Worm (Caenorhabditis elegans): ENCODE measurements around the gene R10H10.3.

R10H10.3 gene

ce11 chrIV:10409377-10409776, 21.1 kb downstream of the R10H10.3 start, which contains the start of gene rfk-1:
TSS of gene rfk-1 (minus strand) at chrIV:10409477.
- no peak for TF ChIP-seq K09A11.1 (tag; optimal IDR thresholded peaks at IDR 0.05; ENCODE audit: insufficient read depth)
- no peak for TF ChIP-seq tbx-7 (tag; optimal IDR thresholded peaks at IDR 0.05)
- TF ChIP-seq dve-1 (tag; optimal IDR thresholded peaks at IDR 0.05), result no peak
- TF ChIP-seq nfya-1 (tag; optimal IDR thresholded peaks at IDR 0.05), result no peak

- TF ChIP-seq odd-2 (tag; optimal IDR thresholded peaks at IDR 0.05) (no peak), ceh-24 (tag; optimal IDR thresholded peaks at IDR 0.05) (no peak), C08G9.2 (tag; optimal IDR thresholded peaks at IDR 0.05) (no peak), zip-5 (tag; optimal IDR thresholded peaks at IDR 0.05) (no peak), dve-1 (tag; optimal IDR thresholded peaks at IDR 0.05) (no peak), unc-3 (GFP tag; conservative IDR thresholded peaks at IDR 0.05) (no peak), unc-3 (tag; optimal IDR thresholded peaks at IDR 0.05) (no peak), sdc-2 (tag; optimal IDR thresholded peaks at IDR 0.05) (no peak)
Measured at ce11 chrIV:10413828-10414227, 25.5 kb downstream of the R10H10.3 start, which contains the start of gene R10H10.7. TSS of gene R10H10.7 (minus strand) at chrIV:10413928.

ce11 chrIV:10417781-10418180, 29.5 kb downstream of the R10H10.3 start, which contains the start of gene F13B12.6:
TSS of gene F13B12.6 (minus strand) at chrIV:10417881.
- TF ChIP-seq hlh-6 (tag; optimal IDR thresholded peaks at IDR 0.05), result no peak

- TF ChIP-seq hlh-8 (tag; optimal IDR thresholded peaks at IDR 0.05) (no peak), ama-1 (optimal IDR thresholded peaks at IDR 0.05) (no peak), C08G9.2 (tag; optimal IDR thresholded peaks at IDR 0.05) (no peak), ceh-30 (tag; optimal IDR thresholded peaks at IDR 0.05) (no peak), unc-55 (GFP tag; optimal IDR thresholded peaks at IDR 0.05) (peak; percentile 84), ceh-45 (GFP tag; IDR thresholded peaks at IDR 0.05) (no peak), ceh-14 (tag; optimal IDR thresholded peaks at IDR 0.05) (no peak)
Measured at ce11 chrIV:10419896-10420295, 31.6 kb downstream of the R10H10.3 start.

- no peak for TF ChIP-seq che-1 (tag; optimal IDR thresholded peaks at IDR 0.05)
- TF ChIP-seq ceh-9 (tag; optimal IDR thresholded peaks at IDR 0.05), result no peak
- TF ChIP-seq ztf-16 (tag; optimal IDR thresholded peaks at IDR 0.05), result no peak
- TF ChIP-seq lin-11 (tag; optimal IDR thresholded peaks at IDR 0.05), result no peak
- TF ChIP-seq pha-2 (tag; optimal IDR thresholded peaks at IDR 0.05), result no peak
- TF ChIP-seq ref-2 (tag; optimal IDR thresholded peaks at IDR 0.05), result no peak
- TF ChIP-seq nfya-1 (tag; optimal IDR thresholded peaks at IDR 0.05), result no peak
- no peak for TF ChIP-seq hlh-8 (tag; optimal IDR thresholded peaks at IDR 0.05)
- no peak for TF ChIP-seq pat-9 (tag; optimal IDR thresholded peaks at IDR 0.05)
- TF ChIP-seq T23F11.4 (GFP tag; optimal IDR thresholded peaks at IDR 0.05), result no peak
- TF ChIP-seq sox-4 (tag; optimal IDR thresholded peaks at IDR 0.05), result no peak
- TF ChIP-seq ceh-2 (tag; optimal IDR thresholded peaks at IDR 0.05), result no peak
- no peak for TF ChIP-seq unc-3 (GFP tag; conservative IDR thresholded peaks at IDR 0.05)
- TF ChIP-seq unc-3 (tag; optimal IDR thresholded peaks at IDR 0.05), result no peak
- no peak for TF ChIP-seq Y22D7AL.16 (tag; optimal IDR thresholded peaks at IDR 0.05)
- no peak for TF ChIP-seq fkh-6 (tag; optimal IDR thresholded peaks at IDR 0.05)
- no peak for TF ChIP-seq ceh-34 (tag; optimal IDR thresholded peaks at IDR 0.05)
- TF ChIP-seq eyg-1 (tag; optimal IDR thresholded peaks at IDR 0.05), result no peak
- no peak for TF ChIP-seq npax-4 (tag; optimal IDR thresholded peaks at IDR 0.05)
Measured at ce11 chrIV:10420440-10420839, 32.1 kb downstream of the R10H10.3 start.

- no peak for TF ChIP-seq rnt-1 (tag; optimal IDR thresholded peaks at IDR 0.05)
- TF ChIP-seq hlh-15 (tag; optimal IDR thresholded peaks at IDR 0.05), result no peak
- TF ChIP-seq T23F11.4 (GFP tag; optimal IDR thresholded peaks at IDR 0.05), result no peak
- no peak for TF ChIP-seq tbx-2 (tag; optimal IDR thresholded peaks at IDR 0.05)
- TF ChIP-seq hlh-6 (tag; optimal IDR thresholded peaks at IDR 0.05), result no peak
- TF ChIP-seq ceh-22 (tag; optimal IDR thresholded peaks at IDR 0.05), result no peak
- TF ChIP-seq ceh-14 (tag; optimal IDR thresholded peaks at IDR 0.05), result no peak
- no peak for TF ChIP-seq ceh-2 (tag; optimal IDR thresholded peaks at IDR 0.05)
- TF ChIP-seq ceh-45 (GFP tag; IDR thresholded peaks at IDR 0.05), result no peak
Measured at ce11 chrIV:10421256-10421655, 33.0 kb downstream of the R10H10.3 start.
